Worm (Caenorhabditis elegans) whole organism, L4/young adult: ENCODE results near the gene pes-4.

Source experiments
- W03F9.2 ChIP-seq: fragments of 150-350 bp; optimal IDR thresholded peaks from 2 replicates; lab custom pipeline; 2014; ENCODE audit warnings: missing biosample characterization, missing genetic modification characterization
- dao-5 ChIP-seq: sonication (generic microtip); optimal IDR thresholded peaks from 2 replicates; lab custom pipeline; 2016; ENCODE audit warnings: missing genotype, missing genetic modification characterization, moderate library complexity, missing compliant biosample characterization
- him-1 ChIP-seq: sonication (generic microtip); optimal IDR thresholded peaks from 2 replicates; lab custom pipeline; 2016; ENCODE audit warnings: missing genotype, missing genetic modification reagents, missing genetic modification characterization, missing compliant biosample characterization

- no peak for TF ChIP-seq him-1 (tag; lab: Kevin White, UChicago)
- TF ChIP-seq W03F9.2 (tag; lab: Kevin White, UChicago), result no peak
- no peak for TF ChIP-seq dao-5 (tag; lab: Kevin White, UChicago)
Observed at ce11 chrIII:1229510-1229909, 564 bp downstream of the pes-4 start.
